Worm (Caenorhabditis elegans): ENCODE results near the gene slc-25A18.1.

ce11 chrX:14962456-14962855 is 41.3 kb downstream of the slc-25A18.1 start, which contains the start of gene rgs-10:
- TF ChIP-seq ama-1 (optimal IDR thresholded peaks at IDR 0.05), result no peak
- TF ChIP-seq nhr-12 (tag; optimal IDR thresholded peaks at IDR 0.05), result no peak
- no peak for TF ChIP-seq R02D3.7 (tag; optimal IDR thresholded peaks at IDR 0.05)
- TF ChIP-seq pha-4 (tag; optimal IDR thresholded peaks at IDR 0.05), result no peak
- no peak for TF ChIP-seq lin-39 (tag; optimal IDR thresholded peaks at IDR 0.05)
- TF ChIP-seq nhr-11 (tag; optimal IDR thresholded peaks at IDR 0.05), result no peak
- TF ChIP-seq fkh-10 (GFP tag; optimal IDR thresholded peaks at IDR 0.05), result no peak
- no peak for TF ChIP-seq unc-62 (GFP tag; optimal IDR thresholded peaks at IDR 0.05)
- no peak for TF ChIP-seq ztf-11 (tag; optimal IDR thresholded peaks at IDR 0.05)
- TF ChIP-seq skn-1 (tag; optimal IDR thresholded peaks at IDR 0.05), result no peak
- TF ChIP-seq nhr-76 (tag; optimal IDR thresholded peaks at IDR 0.05), result no peak

Data from whole organism, L3 larva.